Fruit fly (Drosophila melanogaster): ENCODE data around the gene CG6428.

Gene CG6428

dm6 chrX:4010835-4011234 is 42.4 kb upstream of the CG6428 start (continued):
- no peak for TF ChIP-seq sd (tag; optimal IDR thresholded peaks at IDR 0.05)
- peak; percentile 33 for TF ChIP-seq CG7786 (GFP tag; optimal IDR thresholded peaks at IDR 0.05)
- TF ChIP-seq CG12769 (tag; optimal IDR thresholded peaks at IDR 0.05), result peak; percentile 78
- TF ChIP-seq rib (GFP tag; IDR thresholded peaks at IDR 0.05), result no peak
- TF ChIP-seq unpg (GFP tag; optimal IDR thresholded peaks at IDR 0.05), result peak; percentile 62
- TF ChIP-seq CG5245 (GFP tag; optimal IDR thresholded peaks at IDR 0.05), result peak; percentile 37
- no peak for TF ChIP-seq CG2889 (GFP tag; IDR thresholded peaks at IDR 0.05)
- no peak for TF ChIP-seq gfzf (GFP tag; optimal IDR thresholded peaks at IDR 0.05)
- peak; percentile 14 for TF ChIP-seq CG6654 (GFP tag; optimal IDR thresholded peaks at IDR 0.05)
- TF ChIP-seq CG10366 (GFP tag; IDR thresholded peaks at IDR 0.05), result peak; percentile 23; the same call in 1 of the 2 replicates
- TF ChIP-seq CG6765 (GFP tag; optimal IDR thresholded peaks at IDR 0.05), result no peak
- TF ChIP-seq croc (GFP tag; conservative IDR thresholded peaks at IDR 0.05), result 0 out of 3 replicates have a peak, but pooled peaks have one; percentile 25
- TF ChIP-seq CG14860 (GFP tag; IDR thresholded peaks at IDR 0.05; ENCODE audit: partially characterized antibody), result no peak
- peak; percentile 24 for TF ChIP-seq Atf-2 (GFP tag; optimal IDR thresholded peaks at IDR 0.05)
- no peak for TF ChIP-seq CG17612 (GFP tag; IDR thresholded peaks at IDR 0.05)
- TF ChIP-seq Lhr (GFP tag; optimal IDR thresholded peaks at IDR 0.05), result no peak
- no peak for TF ChIP-seq NFAT (GFP tag; IDR thresholded peaks at IDR 0.05)
- peak; percentile 39 for TF ChIP-seq Meics (GFP tag; optimal IDR thresholded peaks at IDR 0.05)
- peak; percentile 20 for TF ChIP-seq CG8089 (GFP tag; optimal IDR thresholded peaks at IDR 0.05)
- peak; percentile 20 for TF ChIP-seq gsb-n (tag; optimal IDR thresholded peaks at IDR 0.05)
- no peak for TF ChIP-seq psq (GFP tag; optimal IDR thresholded peaks at IDR 0.05)
- peak; percentile 63; the same call in 1 of the 2 replicates for TF ChIP-seq Xrp1 (GFP tag; IDR thresholded peaks at IDR 0.05)
- TF ChIP-seq Dip2 (GFP tag; IDR thresholded peaks at IDR 0.05), result no peak
- TF ChIP-seq CG15514 (GFP tag; optimal IDR thresholded peaks at IDR 0.05), result peak; percentile 34
- TF ChIP-seq CG31441 (GFP tag; IDR thresholded peaks at IDR 0.05), result peak; percentile 30; the same call in 1 of the 2 replicates
- TF ChIP-seq tll (GFP tag; optimal IDR thresholded peaks at IDR 0.05), result no peak
- TF ChIP-seq luna (GFP tag; optimal IDR thresholded peaks at IDR 0.05), result no peak
- TF ChIP-seq pnt (GFP tag; optimal IDR thresholded peaks at IDR 0.05), result peak; percentile 63
- TF ChIP-seq Dad (GFP tag; optimal IDR thresholded peaks at IDR 0.05), result no peak
- TF ChIP-seq Doc3 (GFP tag; IDR thresholded peaks at IDR 0.05; ENCODE audit: partially characterized antibody), result no peak
- no peak for TF ChIP-seq Camta (GFP tag; optimal IDR thresholded peaks at IDR 0.05)
- no peak for TF ChIP-seq jigr1 (GFP tag; IDR thresholded peaks at IDR 0.05)
- TF ChIP-seq CG10462 (GFP tag; optimal IDR thresholded peaks at IDR 0.05), result no peak
- peak; percentile 28 for TF ChIP-seq CG4424 (GFP tag; optimal IDR thresholded peaks at IDR 0.05)
- TF ChIP-seq CG16813 (GFP tag; IDR thresholded peaks at IDR 0.05; ENCODE audit: partially characterized antibody), result no peak
- TF ChIP-seq Awh (GFP tag; IDR thresholded peaks at IDR 0.05), result no peak
- TF ChIP-seq nmo (GFP tag; optimal IDR thresholded peaks at IDR 0.05), result peak; percentile 40
- TF ChIP-seq CG34224 (GFP tag; IDR thresholded peaks at IDR 0.05; ENCODE audit: partially characterized antibody), result no peak
- peak; percentile 35 for TF ChIP-seq onecut (GFP tag; IDR thresholded peaks at IDR 0.05)
- 0 out of 3 replicates have a peak, but pooled peaks have one; percentile 32 for TF ChIP-seq CG11695 (GFP tag; IDR thresholded peaks at IDR 0.05)
- TF ChIP-seq CHES-1-like (GFP tag; optimal IDR thresholded peaks at IDR 0.05), result no peak
- TF ChIP-seq ssp (GFP tag; IDR thresholded peaks at IDR 0.05), result 0 out of 2 replicates have a peak, but pooled peaks have one; percentile 24
- no peak for TF ChIP-seq CG1832 (GFP tag; optimal IDR thresholded peaks at IDR 0.05)
- TF ChIP-seq Dbx (GFP tag; IDR thresholded peaks at IDR 0.05), result no peak
- TF ChIP-seq C15 (GFP tag; IDR thresholded peaks at IDR 0.05), result no peak
- TF ChIP-seq ac (GFP tag; optimal IDR thresholded peaks at IDR 0.05), result no peak
- TF ChIP-seq CG32532 (GFP tag; IDR thresholded peaks at IDR 0.05), result peak; percentile 48; the same call in 1 of the 2 replicates
- peak; percentile 16; the same call in 1 of the 2 replicates for TF ChIP-seq MBD-R2 (GFP tag; IDR thresholded peaks at IDR 0.05)
- peak; percentile 62 for TF ChIP-seq CG2120 (GFP tag; optimal IDR thresholded peaks at IDR 0.05)
- TF ChIP-seq Spps (tag; optimal IDR thresholded peaks at IDR 0.05), result no peak
- no peak; the same call in 1 of the 2 replicates for TF ChIP-seq CG8765 (GFP tag; IDR thresholded peaks at IDR 0.05)
- no peak for TF ChIP-seq Sin3A (optimal IDR thresholded peaks at IDR 0.05)
